Fruit fly (Drosophila melanogaster) whole organism: Measurements from ENCODE around the gene Mal-B2.

Experiments used
- CG8478 ChIP-seq: fragments of >200 bp; optimal IDR thresholded peaks from 2 replicates; lab custom pipeline; 2018; ENCODE audit warnings: inconsistent platforms
- Dll ChIP-seq: fragments of >200 bp; optimal IDR thresholded peaks from 2 replicates; lab custom pipeline; 2017
- EcR ChIP-seq, 2 experiments: fragments of >200 bp; optimal IDR thresholded peaks; 2 replicates each; lab custom pipeline; 2017; ENCODE audit warnings: missing biosample characterization in 2 of 2, missing genetic modification characterization in 2 of 2, missing genetic modification reagents in 2 of 2
- pan ChIP-seq: fragments of >200 bp; optimal IDR thresholded peaks from 2 replicates; lab custom pipeline; 2017
- psq ChIP-seq: fragments of >200 bp; optimal IDR thresholded peaks from 2 replicates; lab custom pipeline; 2017
- usp ChIP-seq: fragments of >200 bp; optimal IDR thresholded peaks from 2 replicates; lab custom pipeline; 2017; ENCODE audit warnings: missing biosample characterization, missing genetic modification characterization, mixed read lengths

The Mal-B2 gene

DNA sequence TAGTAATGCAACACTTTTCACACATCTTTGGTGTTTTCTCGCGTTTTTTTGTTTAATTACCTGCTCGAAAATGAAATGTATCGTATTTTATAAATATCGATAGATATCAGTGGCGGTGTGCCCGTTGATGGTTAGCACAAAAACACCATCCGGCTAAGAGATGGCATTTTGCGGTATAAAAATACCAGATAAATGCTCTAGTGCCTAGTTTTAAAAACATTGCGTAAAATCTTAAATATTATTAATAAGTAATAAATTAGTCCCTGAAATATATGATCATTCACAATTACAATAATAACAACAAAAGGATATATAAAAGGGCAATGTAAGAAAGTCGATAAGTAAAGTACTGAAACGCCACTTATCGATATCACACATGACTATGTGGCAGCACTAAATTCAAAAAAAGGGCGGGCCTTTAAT is 36.1 kb upstream of the Mal-B2 start, which contains the start of gene CycY:
CycY (minus strand) TSS at position 116 of the 423 bp plus-strand sequence.
- no peak for TF ChIP-seq Dll (lab: Kevin White, UChicago)
- no peak for TF ChIP-seq pan (lab: Kevin White, UChicago)
- TF ChIP-seq CG8478, result no peak
- no peak for TF ChIP-seq EcR (GFP tag; optimal IDR thresholded peaks at IDR 0.05; lab: Kevin White, UChicago)
- no peak for TF ChIP-seq psq

DNA sequence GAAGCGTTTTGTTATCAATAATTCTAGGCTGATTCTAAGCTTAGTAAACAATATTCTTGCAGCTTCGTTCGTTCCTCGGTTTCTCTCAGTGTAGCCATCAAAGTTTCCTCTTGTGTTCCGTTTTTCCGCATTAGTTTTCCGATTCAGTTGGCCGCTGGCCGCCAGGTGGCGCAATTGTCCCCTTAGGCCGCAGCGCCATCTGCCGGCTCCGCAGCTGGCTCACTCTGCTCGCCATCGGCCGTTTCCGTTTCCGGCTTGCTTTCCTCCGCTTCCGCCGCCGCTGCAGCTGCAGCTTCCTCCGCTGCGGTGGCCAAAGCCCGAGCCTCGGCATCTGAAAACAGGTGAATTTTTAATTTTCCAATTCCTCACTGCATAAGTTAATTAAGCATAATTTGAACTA is 33.4 kb upstream of the Mal-B2 start:
- no peak for TF ChIP-seq psq
- no peak for TF ChIP-seq CG8478
- TF ChIP-seq EcR (GFP tag; optimal IDR thresholded peaks at IDR 0.05; lab: Kevin White, UChicago), result no peak
- TF ChIP-seq pan (lab: Kevin White, UChicago), result no peak
- TF ChIP-seq Dll (lab: Kevin White, UChicago), result no peak
- no peak for TF ChIP-seq usp

- TF ChIP-seq Dll (lab: Kevin White, UChicago) (no peak), usp (no peak), CG8478 (no peak), EcR (GFP tag; optimal IDR thresholded peaks at IDR 0.05; lab: Kevin White, UChicago) (no peak), psq (no peak)
Observed at dm6 chr2L:11823470-11824162, 26.1 kb upstream of the Mal-B2 start.

- TF ChIP-seq usp (no peak), CG8478 (no peak), Dll (lab: Kevin White, UChicago) (no peak), psq (no peak), EcR (GFP tag; optimal IDR thresholded peaks at IDR 0.05; lab: Kevin White, UChicago) (no peak), pan (lab: Kevin White, UChicago) (no peak)
Observed at dm6 chr2L:11829277-11829676, 20.5 kb upstream of the Mal-B2 start, which contains the start of gene esc. Gene esc (minus strand): TSS chr2L:11829405.

DNA sequence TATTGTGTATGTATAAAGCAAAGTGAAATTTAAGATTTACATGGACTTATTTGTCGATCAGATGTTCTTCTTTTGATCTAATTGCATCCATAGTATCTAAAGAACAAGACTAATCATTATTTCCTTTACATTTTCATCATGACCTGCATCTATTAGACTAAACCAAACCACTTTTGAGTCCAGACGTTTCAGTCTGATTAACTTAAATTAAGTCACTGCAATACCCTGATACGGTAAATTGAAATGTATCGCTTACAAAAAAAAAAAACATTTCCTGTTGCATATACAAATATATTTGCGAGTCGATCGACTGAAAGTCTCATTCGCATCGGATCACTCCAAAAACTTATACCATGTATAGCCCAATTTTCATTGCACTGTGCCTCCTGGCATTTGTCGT is 16.0 kb upstream of the Mal-B2 start, which contains the start of gene CG45011:
CG45011 (plus strand) TSS at position 301 of the 400 bp plus-strand sequence.
- TF ChIP-seq Dll (lab: Kevin White, UChicago) (no peak), psq (no peak), pan (lab: Kevin White, UChicago) (no peak), usp (no peak), CG8478 (no peak), EcR (GFP tag; optimal IDR thresholded peaks at IDR 0.05; lab: Kevin White, UChicago) (no peak)

DNA sequence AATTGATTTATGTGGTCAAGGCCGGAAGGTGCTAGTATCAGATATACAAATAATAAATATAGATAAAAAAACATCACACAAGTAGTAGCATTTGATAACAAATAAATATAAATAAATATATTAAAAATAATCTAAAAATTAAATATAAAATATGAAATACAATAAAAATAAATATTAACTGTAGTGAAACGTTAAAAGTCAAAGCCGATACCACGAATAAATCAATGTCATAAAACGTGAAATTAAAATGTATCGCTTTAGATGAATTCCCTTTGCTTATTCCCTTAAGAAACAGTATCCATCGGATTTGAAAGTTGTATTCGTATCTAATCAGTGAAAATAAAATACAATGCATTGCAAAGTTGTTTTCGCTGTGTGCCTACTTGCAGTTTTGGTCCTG is 15.4 kb upstream of the Mal-B2 start, which contains the start of gene CG45012:
CG45012 (plus strand) TSS at position 301 of the 400 bp plus-strand sequence.
- no peak for TF ChIP-seq EcR (GFP tag; optimal IDR thresholded peaks at IDR 0.05; lab: Kevin White, UChicago)
- TF ChIP-seq CG8478, result no peak
- TF ChIP-seq usp, result no peak
- no peak for TF ChIP-seq pan (lab: Kevin White, UChicago)
- no peak for TF ChIP-seq Dll (lab: Kevin White, UChicago)
- no peak for TF ChIP-seq psq

DNA sequence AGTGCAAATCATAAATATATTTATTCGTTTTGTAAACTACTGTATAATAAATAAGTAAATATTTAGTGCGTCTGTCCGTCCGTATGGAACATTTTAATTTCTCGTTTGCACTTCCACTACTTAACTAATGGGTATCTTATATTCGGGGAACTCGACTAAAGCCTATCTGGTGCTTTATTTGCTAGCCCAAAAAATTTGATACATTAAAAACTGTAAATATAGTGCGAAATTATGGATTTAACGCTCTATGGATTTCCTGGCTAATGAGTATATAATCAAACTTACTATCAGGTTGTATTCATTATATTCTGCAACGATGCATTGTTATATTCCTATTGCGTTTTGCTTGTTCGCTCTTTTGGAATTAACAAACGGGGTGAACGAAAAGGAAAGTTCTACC is 12.8 kb upstream of the Mal-B2 start, which contains the start of gene Sfp33A4:
Sfp33A4 (plus strand) TSS at position 301 of the 400 bp plus-strand sequence.
- no peak for TF ChIP-seq psq
- no peak for TF ChIP-seq Dll (lab: Kevin White, UChicago)
- no peak for TF ChIP-seq CG8478
- TF ChIP-seq pan (lab: Kevin White, UChicago), result no peak
- no peak for TF ChIP-seq EcR (GFP tag; optimal IDR thresholded peaks at IDR 0.05; lab: Kevin White, UChicago)
- TF ChIP-seq usp, result no peak

DNA sequence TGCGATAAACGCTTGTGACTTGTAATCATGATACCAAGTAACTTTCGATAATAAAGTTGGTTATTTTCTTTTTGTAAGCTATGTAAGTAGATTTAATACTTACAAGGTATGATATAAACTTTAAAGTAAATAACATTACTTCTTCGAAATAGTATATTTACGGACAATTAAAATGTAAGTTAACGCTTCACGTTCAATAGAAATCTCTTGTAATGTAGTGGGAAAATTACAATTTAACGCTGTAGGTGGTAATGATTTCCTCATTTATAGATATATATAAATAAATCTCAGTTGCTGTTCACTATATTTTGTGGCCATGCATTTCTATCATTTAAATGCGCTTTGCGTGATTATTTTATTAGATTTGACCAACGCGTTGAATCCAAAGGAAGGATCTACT is 12.3 kb upstream of the Mal-B2 start, which contains the start of gene Sfp33A2:
Sfp33A2 (plus strand) TSS at position 301 of the 400 bp plus-strand sequence.
- TF ChIP-seq usp, result no peak
- TF ChIP-seq Dll (lab: Kevin White, UChicago), result no peak
- TF ChIP-seq psq, result no peak
- TF ChIP-seq pan (lab: Kevin White, UChicago), result no peak
- no peak for TF ChIP-seq CG8478
- no peak for TF ChIP-seq EcR (GFP tag; optimal IDR thresholded peaks at IDR 0.05; lab: Kevin White, UChicago)

DNA sequence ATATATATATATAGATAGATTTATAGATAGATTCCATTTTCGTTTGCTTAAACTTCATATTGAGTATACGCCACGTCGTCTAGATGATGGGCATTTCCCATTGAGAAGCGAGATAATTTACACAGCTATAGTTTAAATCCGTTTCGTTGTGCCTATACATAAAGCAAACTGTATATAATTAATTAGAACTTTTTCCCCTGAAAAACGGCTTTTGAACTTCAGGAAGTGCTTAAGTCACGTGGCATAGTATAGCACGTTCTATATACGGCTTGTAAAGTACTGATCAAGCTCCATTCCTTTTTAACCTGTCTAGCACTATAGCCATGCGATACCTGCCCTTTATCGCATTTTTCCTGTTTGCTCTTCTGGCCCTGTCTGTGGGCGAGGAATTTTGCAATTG is 10.1 kb upstream of the Mal-B2 start, which contains the start of gene Sfp33A3:
Sfp33A3 (plus strand) TSS at position 301 of the 400 bp plus-strand sequence.
- TF ChIP-seq CG8478 (no peak), usp (no peak), Dll (lab: Kevin White, UChicago) (no peak), EcR (GFP tag; optimal IDR thresholded peaks at IDR 0.05; lab: Kevin White, UChicago) (no peak), pan (lab: Kevin White, UChicago) (no peak), psq (no peak)

dm6 chr2L:11840391-11840790 is 9.4 kb upstream of the Mal-B2 start, which contains the start of gene CG31704:
Gene CG31704 (plus strand): TSS chr2L:11840691.
- TF ChIP-seq psq (no peak), EcR (GFP tag; optimal IDR thresholded peaks at IDR 0.05; lab: Kevin White, UChicago) (no peak), CG8478 (no peak), usp (no peak), pan (lab: Kevin White, UChicago) (no peak), Dll (lab: Kevin White, UChicago) (no peak)

dm6 chr2L:11841538-11841937 is 8.2 kb upstream of the Mal-B2 start:
- TF ChIP-seq CG8478 (no peak), psq (no peak), Dll (lab: Kevin White, UChicago) (no peak), usp (no peak), EcR (GFP tag; optimal IDR thresholded peaks at IDR 0.05; lab: Kevin White, UChicago) (no peak)

dm6 chr2L:11842291-11843187 is 7.2 kb upstream of the Mal-B2 start, which contains the start of the genes CG44008, CG14933, CG46426 and CG42486:
Gene CG44008 (minus strand): TSS chr2L:11842445.
Gene CG14933 (plus strand): TSS chr2L:11842828.
Gene CG46426 (plus strand): TSS chr2L:11842828.
Gene CG42486 (plus strand): TSS chr2L:11843137.
- no peak for TF ChIP-seq psq
